Worm (Caenorhabditis elegans): Measurements from ENCODE around the gene hot-9.
"Not testable (repeated sequence)": the region's sequence is repeated elsewhere in the genome, so short reads cannot be mapped to it uniquely, and the experiment has no call there.

hot-9 gene

ce11 chrIV:5081122-5081521 is 35.8 kb upstream of the hot-9 start:
- no peak for TF ChIP-seq pes-1 (GFP tag; IDR thresholded peaks at IDR 0.05)
- no peak for TF ChIP-seq ceh-36 (tag; optimal IDR thresholded peaks at IDR 0.05)
- no peak for TF ChIP-seq sea-1 (GFP tag; conservative IDR thresholded peaks at IDR 0.05)
- no peak for TF ChIP-seq tbx-37 (GFP tag; conservative IDR thresholded peaks at IDR 0.05)
- peak; percentile 12 for TF ChIP-seq hmg-4 (GFP tag; optimal IDR thresholded peaks at IDR 0.05)
- TF ChIP-seq ets-7 (tag; optimal IDR thresholded peaks at IDR 0.05) = no peak
- no peak for TF ChIP-seq ama-1 (optimal IDR thresholded peaks at IDR 0.05)
- no peak for TF ChIP-seq F13C5.2 (tag; optimal IDR thresholded peaks at IDR 0.05)
- no peak for TF ChIP-seq hmbx-1 (tag; optimal IDR thresholded peaks at IDR 0.05)
- TF ChIP-seq tra-4 (tag; optimal IDR thresholded peaks at IDR 0.05) = no peak
- no peak for TF ChIP-seq tbx-11 (GFP tag; IDR thresholded peaks at IDR 0.05)
- TF ChIP-seq hnd-1 (tag; optimal IDR thresholded peaks at IDR 0.05) = no peak
- TF ChIP-seq scrt-1 (GFP tag; IDR thresholded peaks at IDR 0.05) = no peak
- peak; percentile 42 for TF ChIP-seq aly-1 (tag; optimal IDR thresholded peaks at IDR 0.05)
- TF ChIP-seq ceh-13 (GFP tag; optimal IDR thresholded peaks at IDR 0.05) = no peak

DNA sequence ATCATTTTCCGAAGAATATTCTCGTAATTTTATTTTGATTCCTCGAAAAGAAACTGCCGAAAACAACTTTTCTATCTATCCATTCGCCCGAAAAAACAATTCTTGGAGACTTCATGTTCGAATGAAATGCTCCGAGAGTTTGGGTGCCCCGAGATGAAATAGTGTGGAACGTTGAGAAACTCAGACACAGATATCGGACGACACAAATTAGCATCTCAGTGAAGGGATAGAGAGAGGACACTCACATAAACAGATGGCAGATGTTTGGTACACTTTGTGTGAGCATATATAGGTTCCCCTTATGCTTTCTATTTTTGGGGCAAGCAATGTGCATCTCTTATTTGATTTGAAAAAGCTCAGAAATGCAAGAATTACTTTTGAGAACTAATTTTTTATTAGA is 33.6 kb upstream of the hot-9 start:
- TF ChIP-seq ceh-36 (tag; optimal IDR thresholded peaks at IDR 0.05) (no peak), B0310.2 (tag; optimal IDR thresholded peaks at IDR 0.05) (no peak), tbx-37 (GFP tag; conservative IDR thresholded peaks at IDR 0.05) (no peak), hnd-1 (tag; optimal IDR thresholded peaks at IDR 0.05) (no peak), ets-7 (tag; optimal IDR thresholded peaks at IDR 0.05) (no peak), F13C5.2 (tag; optimal IDR thresholded peaks at IDR 0.05) (no peak), pes-1 (GFP tag; IDR thresholded peaks at IDR 0.05) (no peak), sea-1 (GFP tag; conservative IDR thresholded peaks at IDR 0.05) (no peak), tbx-11 (GFP tag; IDR thresholded peaks at IDR 0.05) (no peak), tra-4 (tag; optimal IDR thresholded peaks at IDR 0.05) (no peak), flt-1 (GFP tag; IDR thresholded peaks at IDR 0.05) (no peak), hmg-4 (GFP tag; optimal IDR thresholded peaks at IDR 0.05) (no peak), ama-1 (optimal IDR thresholded peaks at IDR 0.05) (no peak), scrt-1 (GFP tag; IDR thresholded peaks at IDR 0.05) (no peak), aly-1 (tag; optimal IDR thresholded peaks at IDR 0.05) (no peak), ceh-13 (GFP tag; optimal IDR thresholded peaks at IDR 0.05) (no peak), hmbx-1 (tag; optimal IDR thresholded peaks at IDR 0.05) (no peak)

ce11 chrIV:5077918-5078317 is 32.6 kb upstream of the hot-9 start:
- TF ChIP-seq hmg-4 (GFP tag; optimal IDR thresholded peaks at IDR 0.05) (peak; percentile 81), tra-4 (tag; optimal IDR thresholded peaks at IDR 0.05) (no peak), ama-1 (optimal IDR thresholded peaks at IDR 0.05) (no peak), flt-1 (GFP tag; IDR thresholded peaks at IDR 0.05) (0 out of 2 replicates have a peak, but pooled peaks have one; percentile 16)

DNA sequence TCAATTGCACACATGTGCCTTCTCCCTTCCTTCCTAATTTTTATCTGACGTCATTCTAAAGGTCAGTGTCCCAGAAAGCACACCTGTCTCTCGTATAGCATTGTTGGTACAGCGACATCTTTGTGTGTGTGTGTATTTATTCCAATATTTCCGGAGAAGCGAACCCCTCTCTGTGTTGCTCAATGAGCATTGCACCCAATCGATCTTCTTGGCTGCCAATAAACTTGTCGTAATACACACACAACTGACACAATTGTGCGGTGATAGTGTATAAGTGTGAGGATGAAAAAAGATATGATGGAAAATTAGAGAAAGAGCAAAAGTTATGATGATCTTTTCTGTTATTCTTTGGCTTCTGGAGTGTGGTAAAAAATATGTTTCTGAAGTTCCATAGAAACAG is 31.3 kb upstream of the hot-9 start:
- TF ChIP-seq ama-1 (optimal IDR thresholded peaks at IDR 0.05) (no peak), pes-1 (GFP tag; IDR thresholded peaks at IDR 0.05) (no peak), hnd-1 (tag; optimal IDR thresholded peaks at IDR 0.05) (no peak), hmg-4 (GFP tag; optimal IDR thresholded peaks at IDR 0.05) (no peak), tbx-11 (GFP tag; IDR thresholded peaks at IDR 0.05) (no peak)

ce11 chrIV:5073836-5074235 is 28.5 kb upstream of the hot-9 start:
- TF ChIP-seq hmbx-1 (tag; optimal IDR thresholded peaks at IDR 0.05) (no peak), ceh-13 (GFP tag; optimal IDR thresholded peaks at IDR 0.05) (no peak), tbx-11 (GFP tag; IDR thresholded peaks at IDR 0.05) (no peak), pes-1 (GFP tag; IDR thresholded peaks at IDR 0.05) (no peak), aly-1 (tag; optimal IDR thresholded peaks at IDR 0.05) (no peak), sea-1 (GFP tag; conservative IDR thresholded peaks at IDR 0.05) (no peak), F13C5.2 (tag; optimal IDR thresholded peaks at IDR 0.05) (no peak), hmg-4 (GFP tag; optimal IDR thresholded peaks at IDR 0.05) (no peak), hnd-1 (tag; optimal IDR thresholded peaks at IDR 0.05) (no peak), B0310.2 (tag; optimal IDR thresholded peaks at IDR 0.05) (no peak), flt-1 (GFP tag; IDR thresholded peaks at IDR 0.05) (no peak), ama-1 (optimal IDR thresholded peaks at IDR 0.05) (no peak), tbx-37 (GFP tag; conservative IDR thresholded peaks at IDR 0.05) (no peak)

- not testable (repeated sequence) for TF ChIP-seq scrt-1 (GFP tag; IDR thresholded peaks at IDR 0.05); sea-1 (GFP tag; conservative IDR thresholded peaks at IDR 0.05); hmbx-1 (tag; optimal IDR thresholded peaks at IDR 0.05)
These were observed 25.3 kb upstream of the hot-9 start, which contains the start of gene C02B10.6 for ce11 chrIV:5070593-5070992. Gene C02B10.6, plus strand, starts transcription at chrIV:5070893.

DNA sequence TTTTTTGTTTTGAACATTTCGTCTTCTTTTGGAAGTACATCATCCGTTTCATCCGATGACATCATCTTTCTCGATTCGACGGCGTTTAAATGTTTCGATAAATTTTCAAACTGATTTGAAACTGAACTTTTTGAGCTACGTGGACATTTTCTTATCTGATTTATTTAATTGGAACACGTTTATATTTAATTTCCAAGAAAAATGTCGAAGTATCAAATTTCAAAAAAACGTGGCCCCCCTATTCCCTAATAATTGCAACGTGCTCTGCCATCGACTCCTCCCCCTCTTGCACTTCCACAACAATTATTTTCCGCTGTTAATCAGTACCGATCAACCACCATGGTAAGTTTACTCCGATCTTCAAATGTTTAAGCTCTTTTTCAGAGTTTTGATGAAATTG is 23.3 kb upstream of the hot-9 start, which contains the start of the genes R13H9.6 and rmd-6:
Gene R13H9.6 (minus strand): TSS at position 101 of the 400 bp plus-strand sequence.
Gene rmd-6 (plus strand): TSS at position 305 of the 400 bp plus-strand sequence.
- TF ChIP-seq F13C5.2 (tag; optimal IDR thresholded peaks at IDR 0.05); ets-7 (tag; optimal IDR thresholded peaks at IDR 0.05); hmg-4 (GFP tag; optimal IDR thresholded peaks at IDR 0.05): not testable (repeated sequence)

ce11 chrIV:5066887-5067286 is 21.6 kb upstream of the hot-9 start, which contains the start of gene ttbk-2.2:
Gene ttbk-2.2, minus strand, starts transcription at chrIV:5066987.
- not testable (repeated sequence) for TF ChIP-seq tbx-11 (GFP tag; IDR thresholded peaks at IDR 0.05); aly-1 (tag; optimal IDR thresholded peaks at IDR 0.05); flt-1 (GFP tag; IDR thresholded peaks at IDR 0.05)

DNA sequence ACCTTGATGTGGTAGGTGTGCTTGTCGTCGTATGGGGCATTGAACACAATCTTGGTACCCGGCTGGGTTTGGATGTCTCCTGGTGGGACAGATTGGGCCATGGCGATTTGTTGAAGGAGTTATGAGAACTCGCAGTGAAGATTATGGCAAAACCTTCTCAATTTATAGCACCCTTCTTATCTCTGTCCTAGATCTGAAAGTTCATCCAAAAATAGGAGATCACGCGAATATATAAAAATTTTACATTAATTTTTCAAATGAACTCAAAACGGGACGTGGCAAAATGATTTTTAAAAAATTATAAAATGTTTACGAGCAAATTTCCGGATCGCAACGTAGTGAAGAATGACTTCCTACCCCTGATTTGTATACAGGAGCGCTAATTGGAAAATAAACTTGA is 19.7 kb upstream of the hot-9 start, which contains the start of gene msp-53:
Gene msp-53 (minus strand): TSS at position 101 of the 400 bp plus-strand sequence.
- not testable (repeated sequence) for TF ChIP-seq ceh-36 (tag; optimal IDR thresholded peaks at IDR 0.05); F13C5.2 (tag; optimal IDR thresholded peaks at IDR 0.05); pes-1 (GFP tag; IDR thresholded peaks at IDR 0.05)

Data from whole organism, early embryonic.